Worm (Caenorhabditis elegans) whole organism, midembryonic: ENCODE results near the gene gst-22.

Experiments used
- T22C8.4 ChIP-seq: fragments of 200-800 bp; sonication (Bioruptor generic); IDR thresholded peaks from 2 replicates; pipeline ENCODE4 v1.3.6; 2022; ENCODE audit warnings: missing genetic modification characterization, missing compliant biosample characterization
- cog-1 ChIP-seq: sonication (generic microtip); optimal IDR thresholded peaks from 2 replicates; lab custom pipeline; 2016; ENCODE audit warnings: missing genetic modification characterization, missing compliant biosample characterization
- flt-1 ChIP-seq: fragments of 200-800 bp; sonication (Bioruptor generic); IDR thresholded peaks from 2 replicates; pipeline ENCODE4 v1.3.6; 2022; ENCODE audit warnings: missing genetic modification characterization, missing compliant biosample characterization
- klf-2 ChIP-seq: fragments of 200-800 bp; sonication (Bioruptor generic); conservative IDR thresholded peaks from 2 replicates; pipeline ENCODE4 v1.3.6; 2022; ENCODE audit warnings: missing genetic modification reagents, missing genetic modification characterization, missing compliant biosample characterization
- ref-1 ChIP-seq: fragments of 200-800 bp; sonication (Bioruptor generic); conservative IDR thresholded peaks from 2 replicates; pipeline ENCODE4 v1.3.6; 2022; ENCODE audit warnings: missing genetic modification reagents, missing genetic modification characterization, missing compliant biosample characterization
- tab-1 ChIP-seq: fragments of 200-800 bp; sonication (Bioruptor generic); IDR thresholded peaks from 2 replicates; pipeline ENCODE4 v1.3.6; 2022; ENCODE audit warnings: missing genetic modification characterization, missing compliant biosample characterization
- ztf-23 ChIP-seq: fragments of 200-800 bp; sonication (Bioruptor generic); IDR thresholded peaks from 2 replicates; pipeline ENCODE4 v1.3.6; 2022; ENCODE audit warnings: missing genetic modification reagents, missing genetic modification characterization, missing compliant biosample characterization
- ztf-29 ChIP-seq: fragments of 200-800 bp; sonication (Bioruptor generic); IDR thresholded peaks from 2 replicates; pipeline ENCODE4 v1.3.6; 2022; ENCODE audit warnings: missing genetic modification reagents, missing genetic modification characterization, missing compliant biosample characterization

- TF ChIP-seq flt-1 (GFP tag; lab: Robert Waterston, UW), result no peak
- TF ChIP-seq ztf-23, result no peak
- no peak for TF ChIP-seq klf-2 (GFP tag; lab: Robert Waterston, UW)
- TF ChIP-seq cog-1 (tag; lab: Kevin White, UChicago), result no peak
- TF ChIP-seq ztf-29 (GFP tag; lab: Robert Waterston, UW), result no peak
- no peak for TF ChIP-seq tab-1
- no peak for TF ChIP-seq T22C8.4
- TF ChIP-seq ref-1 (GFP tag; lab: Robert Waterston, UW), result no peak
These were observed 5.1 kb upstream of the gst-22 start, which contains the start of gene F21H7.5 for ce11 chrV:16237223-16237622.
